Worm (Caenorhabditis elegans) whole organism, L4 larva: ENCODE results near the gene F21G4.1.

Experiments
- D1046.2 ChIP-seq: fragments of 200-800 bp; sonication (Bioruptor generic); IDR thresholded peaks from 2 replicates; pipeline ENCODE4 v1.3.6; 2022; ENCODE audit warnings: missing genetic modification characterization, missing compliant biosample characterization
- R02D3.7 ChIP-seq: fragments of 150-350 bp; sonication (generic microtip); optimal IDR thresholded peaks from 3 replicates; lab custom pipeline; 2014; ENCODE audit warnings: missing biosample characterization, missing genetic modification characterization
- ceh-44 ChIP-seq: fragments of 200-800 bp; sonication (Bioruptor generic); IDR thresholded peaks from 2 replicates; pipeline ENCODE4 v1.3.6; 2022; ENCODE audit warnings: missing genetic modification reagents, missing genetic modification characterization, missing compliant biosample characterization
- daf-12 ChIP-seq: fragments of 150-350 bp; optimal IDR thresholded peaks from 2 replicates; lab custom pipeline; 2014; ENCODE audit warnings: missing biosample characterization, missing genetic modification reagents, missing genetic modification characterization
- egl-27 ChIP-seq: sonication (generic microtip); optimal IDR thresholded peaks from 3 replicates; lab custom pipeline; 2017; ENCODE audit warnings: missing biosample characterization, missing genetic modification reagents, missing genetic modification characterization
- jun-1 ChIP-seq: fragments of 150-350 bp; optimal IDR thresholded peaks from 2 replicates; lab custom pipeline; 2014; ENCODE audit warnings: missing biosample characterization, missing genetic modification reagents, missing genetic modification characterization
- lin-1 ChIP-seq: fragments of 200-800 bp; sonication (Bioruptor generic); IDR thresholded peaks from 2 replicates; pipeline ENCODE4 v1.3.6; 2022; ENCODE audit warnings: missing genetic modification reagents, missing genetic modification characterization, missing compliant biosample characterization
- lsy-2 ChIP-seq, 2 experiments: fragments of 150-350 bp in 1 of 2; sonication (generic microtip) in 1 of 2; optimal IDR thresholded peaks; 2 replicates each; lab custom pipeline; 2014 to 2017; ENCODE audit warnings: missing biosample characterization in 2 of 2, missing genetic modification characterization in 2 of 2
- mdl-1 ChIP-seq, 2 experiments: fragments of 150-350 bp in 1 of 2; sonication (generic microtip) in 1 of 2; optimal IDR thresholded peaks; 2 replicates each; lab custom pipeline; 2014 to 2017; ENCODE audit warnings: missing biosample characterization in 2 of 2, missing genetic modification characterization in 2 of 2
- nhr-28 ChIP-seq: fragments of 150-350 bp; optimal IDR thresholded peaks from 2 replicates; lab custom pipeline; 2014; ENCODE audit warnings: missing biosample characterization, missing genetic modification characterization
- unc-39 ChIP-seq: sonication (generic microtip); optimal IDR thresholded peaks from 2 replicates; lab custom pipeline; 2017; ENCODE audit warnings: missing biosample characterization, missing genetic modification characterization
- unc-62 ChIP-seq, 3 experiments: fragments of 150-350 bp in 1 of 3; sonication (generic microtip); optimal IDR thresholded peaks in 2 of 3; peaks in 1 of 3; 1 replicate in 1 of 3; 2 replicates in 2 of 3; lab custom pipeline; 2014 to 2017; ENCODE audit warnings: missing biosample characterization in 3 of 3, missing genetic modification characterization in 3 of 3, missing genetic modification reagents in 3 of 3, missing genotype in 1 of 3
- ztf-11 ChIP-seq: fragments of 150-350 bp; optimal IDR thresholded peaks from 2 replicates; lab custom pipeline; 2014; ENCODE audit warnings: missing biosample characterization, missing genetic modification characterization

ce11 chrX:9905840-9906239, 13.7 kb upstream of the F21G4.1 start, which contains the start of gene F21G4.5:
- TF ChIP-seq jun-1 (tag; lab: Kevin White, UChicago) (no peak), ceh-44 (GFP tag; lab: Robert Waterston, UW) (no peak), D1046.2 (GFP tag; lab: Robert Waterston, UW) (no peak), lin-1 (no peak), lsy-2 (tag; optimal IDR thresholded peaks at IDR 0.05; lab: Kevin White, UChicago) (no peak), ztf-11 (tag; lab: Kevin White, UChicago) (no peak), mdl-1 (tag; optimal IDR thresholded peaks at IDR 0.05; lab: Kevin White, UChicago) (no peak), daf-12 (no peak), R02D3.7 (no peak), egl-27 (tag; lab: Kevin White, UChicago) (no peak), unc-39 (tag; lab: Kevin White, UChicago) (no peak), nhr-28 (tag; lab: Kevin White, UChicago) (no peak), unc-62 (GFP tag; optimal IDR thresholded peaks at IDR 0.05 in 1 of 2; lab: Kevin White, UChicago) (no peak), unc-62 (tag; optimal IDR thresholded peaks at IDR 0.05; lab: Kevin White, UChicago) (no peak)
